Fruit fly (Drosophila melanogaster): ENCODE data around the gene CG5445.

DNA sequence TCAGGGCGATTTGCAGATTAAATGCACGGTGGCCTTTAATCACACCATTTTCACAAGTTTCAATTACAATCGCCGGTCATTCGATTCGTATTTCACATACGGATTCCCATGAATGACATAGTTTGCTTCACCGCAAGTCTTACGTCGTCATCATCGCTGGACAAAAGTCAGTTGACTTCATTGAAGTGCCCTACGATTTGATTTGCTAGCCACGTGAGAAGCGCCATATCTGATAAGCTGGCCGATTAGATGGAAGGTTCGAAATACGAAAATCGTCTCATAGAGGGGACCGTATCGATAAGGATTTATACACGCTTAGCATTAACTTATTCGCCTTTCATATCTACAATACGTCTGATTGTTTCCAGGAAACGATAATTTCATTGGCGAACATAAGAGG, 2.8 kb downstream of the CG5445 start:
- TF ChIP-seq CG8159 (tag; optimal IDR thresholded peaks at IDR 0.05) (no peak), CG8301 (tag; optimal IDR thresholded peaks at IDR 0.05) (no peak), Snoo (tag; optimal IDR thresholded peaks at IDR 0.05) (no peak), CG15710 (tag; optimal IDR thresholded peaks at IDR 0.05) (no peak), Pif1B (GFP tag; optimal IDR thresholded peaks at IDR 0.05) (no peak)

Measured in whole organism, pupa.